Worm (Caenorhabditis elegans) whole organism, young adult: ENCODE data around the gene tor-1.

Experiments used
- B0261.1 ChIP-seq: sonication (generic microtip); optimal IDR thresholded peaks from 2 replicates; lab custom pipeline; 2016; ENCODE audit warnings: mild to moderate bottlenecking, missing genetic modification characterization, moderate library complexity, missing compliant biosample characterization
- D2030.7 ChIP-seq: fragments of 200-800 bp; sonication (Bioruptor generic); IDR thresholded peaks from 2 replicates; pipeline ENCODE4 v1.3.6; 2022; ENCODE audit warnings: missing genetic modification reagents, missing genetic modification characterization, missing compliant biosample characterization
- F23B12.7 ChIP-seq: sonication (generic microtip); optimal IDR thresholded peaks from 2 replicates; lab custom pipeline; 2017; ENCODE audit warnings: missing genetic modification characterization, mild to moderate bottlenecking, missing compliant biosample characterization, antibody characterized with exemption, moderate library complexity; ENCODE audit not compliant: insufficient read depth
- F39B2.1 ChIP-seq: fragments of 200-800 bp; sonication (Bioruptor generic); IDR thresholded peaks from 2 replicates; pipeline ENCODE4 v1.3.6; 2022; ENCODE audit warnings: missing genetic modification reagents, missing genetic modification characterization, missing compliant biosample characterization
- F49E8.2 ChIP-seq: sonication (generic microtip); optimal IDR thresholded peaks from 3 replicates; lab custom pipeline; 2017; ENCODE audit warnings: missing genetic modification characterization, mild to moderate bottlenecking, missing compliant biosample characterization, antibody characterized with exemption, moderate library complexity; ENCODE audit not compliant: insufficient read depth
- T07F8.4 ChIP-seq: sonication (generic microtip); optimal IDR thresholded peaks from 2 replicates; lab custom pipeline; 2016; ENCODE audit warnings: mild to moderate bottlenecking, missing genetic modification characterization, moderate library complexity, missing compliant biosample characterization
- T26A5.8 ChIP-seq: sonication (generic microtip); optimal IDR thresholded peaks from 2 replicates; lab custom pipeline; 2016; ENCODE audit warnings: missing genetic modification characterization, missing compliant biosample characterization
- Y79H2A.3 ChIP-seq: fragments of 200-800 bp; sonication (Bioruptor generic); conservative IDR thresholded peaks from 2 replicates; pipeline ENCODE4 v1.3.6; 2022; ENCODE audit warnings: missing genetic modification reagents, missing genetic modification characterization, missing compliant biosample characterization
- ZK185.1 ChIP-seq: sonication (generic microtip); optimal IDR thresholded peaks from 2 replicates; lab custom pipeline; 2016; ENCODE audit warnings: mild to moderate bottlenecking, missing genetic modification characterization, missing compliant biosample characterization; ENCODE audit not compliant: poor library complexity, severe bottlenecking
- akir-1 ChIP-seq: fragments of 200-800 bp; sonication (Bioruptor generic); optimal IDR thresholded peaks from 2 replicates; lab custom pipeline; 2018; ENCODE audit warnings: mild to moderate bottlenecking, missing genetic modification characterization, moderate library complexity, missing compliant biosample characterization
- ama-1 ChIP-seq, 3 experiments: fragments of 150-350 bp in 1 of 3; sonication (generic microtip) in 2 of 3; optimal IDR thresholded peaks; 2 replicates each; lab custom pipeline; 2014 to 2018; ENCODE audit warnings: missing biosample characterization in 2 of 3, missing genetic modification characterization in 2 of 3, missing genetic modification reagents in 2 of 3
- aptf-3 ChIP-seq: fragments of 200-800 bp; sonication (Bioruptor generic); IDR thresholded peaks from 2 replicates; pipeline ENCODE4 v1.3.6; 2022; ENCODE audit warnings: missing genetic modification characterization, missing compliant biosample characterization
- attf-5 ChIP-seq: fragments of 200-800 bp; sonication (Bioruptor generic); optimal IDR thresholded peaks from 2 replicates; lab custom pipeline; 2018; ENCODE audit warnings: mild to moderate bottlenecking, missing genetic modification characterization, missing compliant biosample characterization
- attf-6 ChIP-seq: fragments of 200-800 bp; sonication (Bioruptor generic); IDR thresholded peaks from 2 replicates; pipeline ENCODE4 v1.3.6; 2022; ENCODE audit warnings: missing genetic modification reagents, missing genetic modification characterization, missing compliant biosample characterization
- ceh-27 ChIP-seq: fragments of 200-800 bp; sonication (Bioruptor generic); optimal IDR thresholded peaks from 2 replicates; lab custom pipeline; 2018; ENCODE audit warnings: mild to moderate bottlenecking, missing genetic modification characterization, moderate library complexity, missing compliant biosample characterization
- die-1 ChIP-seq: sonication (generic microtip); optimal IDR thresholded peaks from 2 replicates; lab custom pipeline; 2016; ENCODE audit warnings: missing genotype, mild to moderate bottlenecking, missing genetic modification characterization, missing compliant biosample characterization
- egl-44 ChIP-seq: fragments of 200-800 bp; sonication (Bioruptor generic); IDR thresholded peaks from 2 replicates; pipeline ENCODE4 v1.3.6; 2022; ENCODE audit warnings: missing genetic modification reagents, missing genetic modification characterization, missing compliant biosample characterization
- fkh-3 ChIP-seq: sonication (generic microtip); optimal IDR thresholded peaks from 2 replicates; lab custom pipeline; 2016; ENCODE audit warnings: mild to moderate bottlenecking, missing genetic modification characterization, missing compliant biosample characterization
- gei-17 ChIP-seq: fragments of 200-800 bp; sonication (Bioruptor generic); optimal IDR thresholded peaks from 2 replicates; lab custom pipeline; 2018; ENCODE audit warnings: mild to moderate bottlenecking, missing genetic modification characterization, missing compliant biosample characterization
- hlh-12 ChIP-seq: sonication (generic microtip); optimal IDR thresholded peaks from 2 replicates; lab custom pipeline; 2016; ENCODE audit warnings: missing genetic modification characterization, missing compliant biosample characterization
- hmg-1.2 ChIP-seq: fragments of 200-800 bp; sonication (Bioruptor generic); IDR thresholded peaks from 2 replicates; pipeline ENCODE4 v1.3.6; 2022; ENCODE audit warnings: missing genetic modification reagents, missing genetic modification characterization, missing compliant biosample characterization
- hsf-1 ChIP-seq: fragments of 200-800 bp; sonication (Bioruptor generic); IDR thresholded peaks from 2 replicates; pipeline ENCODE4 v1.3.6; 2022; ENCODE audit warnings: missing genetic modification reagents, missing genetic modification characterization, missing compliant biosample characterization
- let-607 ChIP-seq, 2 experiments: fragments of 200-800 bp in 1 of 2; sonication (Bioruptor generic) in 1 of 2; sonication (generic microtip) in 1 of 2; optimal IDR thresholded peaks; 2 replicates each; lab custom pipeline; 2016 to 2018; ENCODE audit warnings: mild to moderate bottlenecking in 2 of 2, missing compliant biosample characterization in 2 of 2, missing genetic modification characterization in 2 of 2, moderate library complexity in 2 of 2, missing genotype in 1 of 2
- lin-26 ChIP-seq: fragments of 200-800 bp; sonication (Bioruptor generic); IDR thresholded peaks from 2 replicates; pipeline ENCODE4 v1.3.6; 2022; ENCODE audit warnings: missing genetic modification reagents, missing genetic modification characterization, missing compliant biosample characterization
- lsy-27 ChIP-seq: sonication (generic microtip); optimal IDR thresholded peaks from 2 replicates; lab custom pipeline; 2017; ENCODE audit warnings: missing genetic modification characterization, mild to moderate bottlenecking, missing compliant biosample characterization, antibody characterized with exemption, missing genotype, borderline replicate concordance; ENCODE audit not compliant: insufficient read depth
- mel-28 ChIP-seq: sonication (generic microtip); optimal IDR thresholded peaks from 2 replicates; lab custom pipeline; 2016; ENCODE audit warnings: borderline replicate concordance, mild to moderate bottlenecking, missing genetic modification characterization, missing compliant biosample characterization
- mes-4 ChIP-seq: sonication (generic microtip); optimal IDR thresholded peaks from 2 replicates; lab custom pipeline; 2016; ENCODE audit warnings: missing genotype, missing genetic modification characterization, missing compliant biosample characterization
- nfya-1 ChIP-seq: sonication (generic microtip); optimal IDR thresholded peaks from 2 replicates; lab custom pipeline; 2017; ENCODE audit warnings: antibody characterized with exemption, missing compliant biosample characterization, missing genetic modification characterization, borderline replicate concordance; ENCODE audit not compliant: insufficient read depth
- rcor-1 ChIP-seq: fragments of 200-800 bp; sonication (Bioruptor generic); IDR thresholded peaks from 2 replicates; pipeline ENCODE4 v1.3.6; 2022; ENCODE audit warnings: missing genetic modification reagents, missing genetic modification characterization, missing compliant biosample characterization
- rec-8 ChIP-seq, 2 experiments: sonication (generic microtip); optimal IDR thresholded peaks; 2 replicates each; lab custom pipeline; 2016; ENCODE audit warnings: mild to moderate bottlenecking in 2 of 2, missing genetic modification characterization in 2 of 2, missing genetic modification reagents in 2 of 2, missing genotype in 2 of 2, missing biosample characterization in 1 of 2, missing compliant biosample characterization in 1 of 2, moderate library complexity in 1 of 2
- snpc-1.3 ChIP-seq: sonication (generic microtip); optimal IDR thresholded peaks from 2 replicates; lab custom pipeline; 2017; ENCODE audit warnings: missing genetic modification characterization, mild to moderate bottlenecking, missing compliant biosample characterization, antibody characterized with exemption, moderate library complexity, missing genotype, missing genetic modification reagents; ENCODE audit not compliant: insufficient read depth
- snpc-4 ChIP-seq, 5 experiments: fragments of 150-350 bp in 1 of 5; sonication (generic microtip) in 4 of 5; optimal IDR thresholded peaks; 2 replicates each; lab custom pipeline; 2014 to 2018; ENCODE audit warnings: missing genetic modification characterization in 5 of 5, missing biosample characterization in 3 of 5, antibody characterized with exemption in 2 of 5, mild to moderate bottlenecking in 2 of 5, missing compliant biosample characterization in 2 of 5, missing genotype in 2 of 5, moderate library complexity in 2 of 5, missing genetic modification reagents in 1 of 5
- tbp1 ChIP-seq: fragments of 200-800 bp; sonication (Bioruptor generic); optimal IDR thresholded peaks from 2 replicates; lab custom pipeline; 2018; ENCODE audit warnings: mild to moderate bottlenecking, missing genetic modification characterization, missing compliant biosample characterization
- unc-130 ChIP-seq: sonication (generic microtip); optimal IDR thresholded peaks from 2 replicates; lab custom pipeline; 2016; ENCODE audit warnings: missing genetic modification reagents, missing genetic modification characterization, missing compliant biosample characterization
- zfh-2 ChIP-seq: fragments of 200-800 bp; sonication (Bioruptor generic); conservative IDR thresholded peaks from 2 replicates; pipeline ENCODE4 v1.3.6; 2022; ENCODE audit warnings: missing genetic modification reagents, missing genetic modification characterization, missing compliant biosample characterization
- zim-3 ChIP-seq: sonication (generic microtip); optimal IDR thresholded peaks from 2 replicates; lab custom pipeline; 2017; ENCODE audit warnings: mild to moderate bottlenecking, missing genetic modification characterization, moderate library complexity, missing compliant biosample characterization
- ztf-26 ChIP-seq: sonication (generic microtip); optimal IDR thresholded peaks from 2 replicates; lab custom pipeline; 2017; ENCODE audit warnings: missing genetic modification characterization, missing compliant biosample characterization

tor-1 gene

ce11 chrIV:14013692-14014091, 28.1 kb upstream of the tor-1 start (continued):
- TF ChIP-seq egl-44 (GFP tag; lab: Robert Waterston, UW) (no peak), ceh-27 (GFP tag; lab: Kevin White, UChicago) (no peak), tbp1 (GFP tag; lab: Kevin White, UChicago) (peak; percentile 97), T26A5.8 (tag; lab: Kevin White, UChicago) (no peak), zfh-2 (GFP tag; lab: Robert Waterston, UW) (no peak), hsf-1 (GFP tag; lab: Robert Waterston, UW) (no peak), hmg-1.2 (GFP tag; lab: Robert Waterston, UW) (peak; percentile 70), ztf-26 (tag; lab: Kevin White, UChicago) (peak; percentile 42), attf-6 (GFP tag; lab: Robert Waterston, UW) (peak; percentile 99), gei-17 (no peak), attf-5 (GFP tag; lab: Kevin White, UChicago) (no peak), fkh-3 (tag; lab: Kevin White, UChicago) (no peak), F39B2.1 (no peak), zim-3 (tag; lab: Kevin White, UChicago) (no peak), aptf-3 (0 out of 2 replicates have a peak, but pooled peaks have one; percentile 26), T07F8.4 (tag; lab: Kevin White, UChicago) (no peak), F23B12.7 (tag; lab: Kevin White, UChicago) (peak; percentile 61), mel-28 (no peak), F49E8.2 (peak; percentile 5), lin-26 (GFP tag; lab: Robert Waterston, UW) (no peak), mes-4 (tag; lab: Kevin White, UChicago) (peak; percentile 14), D2030.7 (GFP tag; lab: Robert Waterston, UW) (peak; percentile 43; the same call in 1 of the 2 replicates), nfya-1 (no peak), ZK185.1 (tag; lab: Kevin White, UChicago) (peak; percentile 70), ama-1 (optimal IDR thresholded peaks at IDR 0.05; lab: Kevin White, UChicago) (no peak), ama-1 (GFP tag; optimal IDR thresholded peaks at IDR 0.05; lab: Kevin White, UChicago) (peak; percentile 1 to 70), akir-1 (no peak), B0261.1 (tag; lab: Kevin White, UChicago) (peak; percentile 80), rec-8 (tag; optimal IDR thresholded peaks at IDR 0.05; lab: Kevin White, UChicago) (peak in 1 of 2 experiments; percentile 60), Y79H2A.3 (no peak), snpc-1.3 (peak; percentile 90), rcor-1 (GFP tag; lab: Robert Waterston, UW) (no peak), unc-130 (GFP tag; lab: Kevin White, UChicago) (no peak), hlh-12 (tag; lab: Kevin White, UChicago) (no peak), lsy-27 (tag; lab: Kevin White, UChicago) (peak; percentile 6), die-1 (tag; lab: Kevin White, UChicago) (peak; percentile 17)

- TF ChIP-seq fkh-3 (tag; lab: Kevin White, UChicago) (no peak), akir-1 (no peak), snpc-4 (GFP tag; optimal IDR thresholded peaks at IDR 0.05; lab: Kevin White, UChicago) (no peak), snpc-4 (tag; optimal IDR thresholded peaks at IDR 0.05; lab: Kevin White, UChicago) (peak in 1 of 4 experiments; percentile 32), attf-6 (GFP tag; lab: Robert Waterston, UW) (peak; percentile 70), let-607 (tag; optimal IDR thresholded peaks at IDR 0.05; lab: Kevin White, UChicago) (no peak), hmg-1.2 (GFP tag; lab: Robert Waterston, UW) (no peak)
These were observed 23.1 kb upstream of the tor-1 start for ce11 chrIV:14008709-14009108.
